Worm (Caenorhabditis elegans) whole organism, young adult: Measurements from ENCODE around the gene C18A11.1.
A peak's percentile ranks its signal among the peaks of the same experiment; 100 is the strongest.

Experiments used
- B0261.1 ChIP-seq: sonication (generic microtip); optimal IDR thresholded peaks from 2 replicates; lab custom pipeline; 2016; ENCODE audit warnings: mild to moderate bottlenecking, missing genetic modification characterization, moderate library complexity, missing compliant biosample characterization
- F22D6.2 ChIP-seq: sonication (generic microtip); optimal IDR thresholded peaks from 2 replicates; lab custom pipeline; 2016; ENCODE audit warnings: mild to moderate bottlenecking, missing genetic modification characterization, missing compliant biosample characterization
- F37B4.10 ChIP-seq: fragments of 200-800 bp; sonication (Bioruptor generic); IDR thresholded peaks from 2 replicates; pipeline ENCODE4 v1.3.6; 2022; ENCODE audit warnings: missing genetic modification characterization, missing compliant biosample characterization
- F39B2.1 ChIP-seq: fragments of 200-800 bp; sonication (Bioruptor generic); IDR thresholded peaks from 2 replicates; pipeline ENCODE4 v1.3.6; 2022; ENCODE audit warnings: missing genetic modification reagents, missing genetic modification characterization, missing compliant biosample characterization
- Y56A3A.18 ChIP-seq: fragments of 200-800 bp; sonication (Bioruptor generic); IDR thresholded peaks from 2 replicates; pipeline ENCODE4 v1.3.6; 2022; ENCODE audit warnings: missing genetic modification reagents, missing genetic modification characterization, missing compliant biosample characterization
- atf-7 ChIP-seq: sonication (generic microtip); optimal IDR thresholded peaks from 2 replicates; lab custom pipeline; 2017; ENCODE audit warnings: mild to moderate bottlenecking, missing genetic modification characterization, missing compliant biosample characterization
- athp-1 ChIP-seq: sonication (generic microtip); optimal IDR thresholded peaks from 2 replicates; lab custom pipeline; 2017; ENCODE audit warnings: mild to moderate bottlenecking, missing genetic modification characterization, missing compliant biosample characterization
- attf-6 ChIP-seq: fragments of 200-800 bp; sonication (Bioruptor generic); IDR thresholded peaks from 2 replicates; pipeline ENCODE4 v1.3.6; 2022; ENCODE audit warnings: missing genetic modification reagents, missing genetic modification characterization, missing compliant biosample characterization
- bed-1 ChIP-seq: fragments of 200-800 bp; sonication (Bioruptor generic); IDR thresholded peaks from 2 replicates; pipeline ENCODE4 v1.3.6; 2022; ENCODE audit warnings: missing genetic modification reagents, missing genetic modification characterization, missing compliant biosample characterization
- bed-2 ChIP-seq: fragments of 200-800 bp; sonication (Bioruptor generic); IDR thresholded peaks from 2 replicates; pipeline ENCODE4 v1.3.6; 2022; ENCODE audit warnings: missing genetic modification reagents, missing genetic modification characterization, missing compliant biosample characterization
- ceh-100 ChIP-seq: fragments of 200-800 bp; sonication (Bioruptor generic); IDR thresholded peaks from 2 replicates; pipeline ENCODE4 v1.3.6; 2022; ENCODE audit warnings: missing genetic modification reagents, missing genetic modification characterization, missing compliant biosample characterization
- ceh-58 ChIP-seq: fragments of 200-800 bp; sonication (Bioruptor generic); IDR thresholded peaks from 2 replicates; pipeline ENCODE4 v1.3.6; 2022; ENCODE audit warnings: missing genetic modification characterization, missing compliant biosample characterization
- die-1 ChIP-seq: sonication (generic microtip); optimal IDR thresholded peaks from 2 replicates; lab custom pipeline; 2016; ENCODE audit warnings: missing genotype, mild to moderate bottlenecking, missing genetic modification characterization, missing compliant biosample characterization
- efl-1 ChIP-seq: fragments of 150-350 bp; optimal IDR thresholded peaks from 2 replicates; lab custom pipeline; 2014; ENCODE audit warnings: missing biosample characterization, missing genetic modification reagents, missing genetic modification characterization
- egl-44 ChIP-seq: fragments of 200-800 bp; sonication (Bioruptor generic); IDR thresholded peaks from 2 replicates; pipeline ENCODE4 v1.3.6; 2022; ENCODE audit warnings: missing genetic modification reagents, missing genetic modification characterization, missing compliant biosample characterization
- ets-4 ChIP-seq: fragments of 200-800 bp; sonication (Bioruptor generic); optimal IDR thresholded peaks from 2 replicates; lab custom pipeline; 2018; ENCODE audit warnings: mild to moderate bottlenecking, missing genetic modification characterization, missing compliant biosample characterization
- him-1 ChIP-seq: sonication (generic microtip); optimal IDR thresholded peaks from 2 replicates; lab custom pipeline; 2016; ENCODE audit warnings: missing genotype, missing genetic modification reagents, missing genetic modification characterization, missing compliant biosample characterization
- hlh-12 ChIP-seq: sonication (generic microtip); optimal IDR thresholded peaks from 2 replicates; lab custom pipeline; 2016; ENCODE audit warnings: missing genetic modification characterization, missing compliant biosample characterization
- hlh-26 ChIP-seq: fragments of 200-800 bp; sonication (Bioruptor generic); conservative IDR thresholded peaks from 2 replicates; pipeline ENCODE4 v1.3.6; 2022; ENCODE audit warnings: missing genetic modification reagents, missing genetic modification characterization, missing compliant biosample characterization
- hmg-1.2 ChIP-seq: fragments of 200-800 bp; sonication (Bioruptor generic); IDR thresholded peaks from 2 replicates; pipeline ENCODE4 v1.3.6; 2022; ENCODE audit warnings: missing genetic modification reagents, missing genetic modification characterization, missing compliant biosample characterization
- hmg-20 ChIP-seq: fragments of 200-800 bp; sonication (Bioruptor generic); IDR thresholded peaks from 2 replicates; pipeline ENCODE4 v1.3.6; 2022; ENCODE audit warnings: missing genetic modification reagents, missing genetic modification characterization, missing compliant biosample characterization
- lag-1 ChIP-seq: fragments of 200-800 bp; sonication (Bioruptor generic); IDR thresholded peaks from 2 replicates; pipeline ENCODE4 v1.3.6; 2022; ENCODE audit warnings: missing genetic modification reagents, missing genetic modification characterization, missing compliant biosample characterization
- let-607 ChIP-seq, 2 experiments: fragments of 200-800 bp in 1 of 2; sonication (Bioruptor generic) in 1 of 2; sonication (generic microtip) in 1 of 2; optimal IDR thresholded peaks; 2 replicates each; lab custom pipeline; 2016 to 2018; ENCODE audit warnings: mild to moderate bottlenecking in 2 of 2, missing compliant biosample characterization in 2 of 2, missing genetic modification characterization in 2 of 2, moderate library complexity in 2 of 2, missing genotype in 1 of 2
- lin-26 ChIP-seq: fragments of 200-800 bp; sonication (Bioruptor generic); IDR thresholded peaks from 2 replicates; pipeline ENCODE4 v1.3.6; 2022; ENCODE audit warnings: missing genetic modification reagents, missing genetic modification characterization, missing compliant biosample characterization
- lin-35 ChIP-seq, 3 experiments: fragments of 150-350 bp in 2 of 3; sonication (generic microtip) in 1 of 3; optimal IDR thresholded peaks; 2 replicates each; lab custom pipeline; 2014 to 2018; ENCODE audit warnings: missing biosample characterization in 3 of 3, missing genetic modification characterization in 3 of 3, missing genetic modification reagents in 3 of 3
- lin-54 ChIP-seq: fragments of 200-800 bp; sonication (Bioruptor generic); optimal IDR thresholded peaks from 2 replicates; lab custom pipeline; 2018; ENCODE audit warnings: mild to moderate bottlenecking, missing genetic modification characterization, missing compliant biosample characterization
- lsl-1 ChIP-seq: fragments of 200-800 bp; sonication (Bioruptor generic); optimal IDR thresholded peaks from 2 replicates; lab custom pipeline; 2018; ENCODE audit warnings: mild to moderate bottlenecking, missing genetic modification characterization, moderate library complexity, missing compliant biosample characterization
- mel-28 ChIP-seq: sonication (generic microtip); optimal IDR thresholded peaks from 2 replicates; lab custom pipeline; 2016; ENCODE audit warnings: borderline replicate concordance, mild to moderate bottlenecking, missing genetic modification characterization, missing compliant biosample characterization
- nfyb-1 ChIP-seq: fragments of 200-800 bp; sonication (Bioruptor generic); IDR thresholded peaks from 2 replicates; pipeline ENCODE4 v1.3.6; 2022; ENCODE audit warnings: missing genetic modification reagents, missing genetic modification characterization, missing compliant biosample characterization
- nhr-80 ChIP-seq: sonication (generic microtip); optimal IDR thresholded peaks from 2 replicates; lab custom pipeline; 2016; ENCODE audit warnings: missing genetic modification characterization, missing compliant biosample characterization
- pbrm-1 ChIP-seq: fragments of 200-800 bp; sonication (Bioruptor generic); IDR thresholded peaks from 2 replicates; pipeline ENCODE4 v1.3.6; 2022; ENCODE audit warnings: missing genetic modification reagents, missing genetic modification characterization, missing compliant biosample characterization
- rpc-1 ChIP-seq, 2 experiments: fragments of 150-350 bp in 1 of 2; sonication (generic microtip) in 1 of 2; optimal IDR thresholded peaks; 2 replicates each; lab custom pipeline; 2014 to 2018; ENCODE audit warnings: missing biosample characterization in 1 of 2, missing genetic modification characterization in 1 of 2, missing genetic modification reagents in 1 of 2, missing genotype in 1 of 2
- snpc-1.3 ChIP-seq: sonication (generic microtip); optimal IDR thresholded peaks from 2 replicates; lab custom pipeline; 2017; ENCODE audit warnings: missing genetic modification characterization, mild to moderate bottlenecking, missing compliant biosample characterization, antibody characterized with exemption, moderate library complexity, missing genotype, missing genetic modification reagents; ENCODE audit not compliant: insufficient read depth
- snpc-3.4 ChIP-seq: sonication (generic microtip); optimal IDR thresholded peaks from 2 replicates; lab custom pipeline; 2017; ENCODE audit warnings: missing genetic modification characterization, mild to moderate bottlenecking, missing compliant biosample characterization, antibody characterized with exemption, moderate library complexity, missing genotype, missing genetic modification reagents
- somi-1 ChIP-seq: fragments of 200-800 bp; sonication (Bioruptor generic); optimal IDR thresholded peaks from 2 replicates; lab custom pipeline; 2018; ENCODE audit warnings: mild to moderate bottlenecking, missing genetic modification characterization, missing compliant biosample characterization
- tbp1 ChIP-seq: fragments of 200-800 bp; sonication (Bioruptor generic); optimal IDR thresholded peaks from 2 replicates; lab custom pipeline; 2018; ENCODE audit warnings: mild to moderate bottlenecking, missing genetic modification characterization, missing compliant biosample characterization
- zfh-2 ChIP-seq: fragments of 200-800 bp; sonication (Bioruptor generic); conservative IDR thresholded peaks from 2 replicates; pipeline ENCODE4 v1.3.6; 2022; ENCODE audit warnings: missing genetic modification reagents, missing genetic modification characterization, missing compliant biosample characterization
- ztf-18 ChIP-seq: sonication (generic microtip); optimal IDR thresholded peaks from 2 replicates; lab custom pipeline; 2016; ENCODE audit warnings: missing genotype, mild to moderate bottlenecking, missing genetic modification characterization, missing compliant biosample characterization
- ztf-22 ChIP-seq: fragments of 200-800 bp; sonication (Bioruptor generic); optimal IDR thresholded peaks from 2 replicates; lab custom pipeline; 2018; ENCODE audit warnings: mild to moderate bottlenecking, missing genetic modification characterization, moderate library complexity, missing compliant biosample characterization
- ztf-25 ChIP-seq: fragments of 200-800 bp; sonication (Bioruptor generic); IDR thresholded peaks from 2 replicates; pipeline ENCODE4 v1.3.6; 2022; ENCODE audit warnings: missing genetic modification reagents, missing genetic modification characterization, missing compliant biosample characterization

The C18A11.1 gene

ce11 chrX:8037365-8037764 is 31.8 kb upstream of the C18A11.1 start:
- TF ChIP-seq ceh-100 (GFP tag; lab: Robert Waterston, UW) (no peak), rpc-1 (optimal IDR thresholded peaks at IDR 0.05; lab: Kevin White, UChicago) (peak; percentile 44), rpc-1 (tag; optimal IDR thresholded peaks at IDR 0.05; lab: Kevin White, UChicago) (peak; percentile 69), tbp1 (GFP tag; lab: Kevin White, UChicago) (peak; percentile 80), hlh-26 (GFP tag; lab: Robert Waterston, UW) (no peak), hlh-12 (tag; lab: Kevin White, UChicago) (no peak), B0261.1 (peak; percentile 35), zfh-2 (GFP tag; lab: Robert Waterston, UW) (no peak), die-1 (tag; lab: Kevin White, UChicago) (peak; percentile 53), efl-1 (no peak), ztf-25 (peak; percentile 66; the same call in 1 of the 2 replicates), ceh-58 (0 out of 2 replicates have a peak, but pooled peaks have one; percentile 80), pbrm-1 (no peak), hmg-20 (0 out of 2 replicates have a peak, but pooled peaks have one; percentile 34), ztf-18 (tag; lab: Kevin White, UChicago) (peak; percentile 29), lin-54 (GFP tag; lab: Kevin White, UChicago) (no peak), F39B2.1 (GFP tag; lab: Robert Waterston, UW) (no peak), lag-1 (no peak), hmg-1.2 (GFP tag; lab: Robert Waterston, UW) (0 out of 2 replicates have a peak, but pooled peaks have one; percentile 17), somi-1 (GFP tag; lab: Kevin White, UChicago) (no peak), F22D6.2 (tag; lab: Kevin White, UChicago) (no peak), him-1 (tag; lab: Kevin White, UChicago) (peak; percentile 50), egl-44 (GFP tag; lab: Robert Waterston, UW) (0 out of 2 replicates have a peak, but pooled peaks have one; percentile 14), lin-35 (GFP tag; optimal IDR thresholded peaks at IDR 0.05; lab: Kevin White, UChicago) (no peak), attf-6 (GFP tag; lab: Robert Waterston, UW) (peak; percentile 31; the same call in 1 of the 2 replicates), lin-26 (GFP tag; lab: Robert Waterston, UW) (peak; percentile 89), Y56A3A.18 (0 out of 2 replicates have a peak, but pooled peaks have one; percentile 55), mel-28 (tag; lab: Kevin White, UChicago) (no peak)

ce11 chrX:8040967-8041366 is 28.2 kb upstream of the C18A11.1 start, which contains the start of gene xol-1:
xol-1 (plus strand) TSS chrX:8041313.
- TF ChIP-seq let-607 (tag; optimal IDR thresholded peaks at IDR 0.05; lab: Kevin White, UChicago), result no peak
- TF ChIP-seq nhr-80, result no peak
- TF ChIP-seq Y56A3A.18, result no peak
- TF ChIP-seq bed-2 (GFP tag; lab: Robert Waterston, UW), result no peak
- TF ChIP-seq F37B4.10 (GFP tag; lab: Robert Waterston, UW), result no peak
- no peak for TF ChIP-seq zfh-2 (GFP tag; lab: Robert Waterston, UW)
- no peak for TF ChIP-seq snpc-1.3
- TF ChIP-seq lsl-1 (GFP tag; lab: Kevin White, UChicago), result no peak
- TF ChIP-seq atf-7 (tag; lab: Kevin White, UChicago), result no peak
- no peak for TF ChIP-seq bed-1 (GFP tag; lab: Robert Waterston, UW)
- no peak for TF ChIP-seq athp-1 (tag; lab: Kevin White, UChicago)
- no peak for TF ChIP-seq lin-26 (GFP tag; lab: Robert Waterston, UW)
- TF ChIP-seq ets-4 (GFP tag; lab: Kevin White, UChicago), result no peak
- no peak for TF ChIP-seq ztf-22 (GFP tag; lab: Kevin White, UChicago)
- no peak for TF ChIP-seq snpc-3.4
- no peak for TF ChIP-seq nfyb-1 (GFP tag; lab: Robert Waterston, UW)
